Fruit fly (Drosophila melanogaster): ENCODE results near the gene Or1a.

Gene Or1a

DNA sequence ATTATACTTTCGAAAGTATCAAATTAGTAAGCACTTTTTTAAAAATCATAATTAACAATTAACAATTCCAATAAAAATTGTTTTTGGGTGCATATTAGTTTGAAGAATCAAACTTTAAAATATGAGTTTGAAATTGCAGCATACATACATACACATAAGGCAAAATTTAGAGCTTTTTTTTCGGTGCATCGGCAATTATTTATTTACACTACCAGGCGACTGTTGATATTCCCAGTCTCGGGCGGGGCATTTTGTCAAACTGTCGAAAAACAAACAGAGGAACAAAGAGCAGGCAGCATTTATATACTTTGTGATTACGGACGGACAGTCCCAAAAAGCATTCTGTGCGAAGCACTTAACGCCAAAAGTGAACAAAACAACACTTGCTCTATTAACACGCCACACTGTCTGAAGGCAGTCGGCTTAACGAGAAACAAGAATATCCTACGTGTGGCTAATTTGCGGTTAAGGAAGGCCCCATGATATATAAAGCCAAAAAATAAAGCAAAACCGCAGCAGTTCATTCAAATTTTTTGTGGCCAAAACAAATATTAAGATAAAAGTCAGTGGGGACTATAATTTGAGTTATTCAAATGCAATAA lies 47.3 kb downstream of the Or1a start (continued):
- TF ChIP-seq CG7271 (tag; optimal IDR thresholded peaks at IDR 0.05) (no peak), CG32772 (GFP tag; IDR thresholded peaks at IDR 0.05) (no peak), NK7.1 (GFP tag; optimal IDR thresholded peaks at IDR 0.05) (no peak), aop (GFP tag; IDR thresholded peaks at IDR 0.05) (no peak), az2 (GFP tag; optimal IDR thresholded peaks at IDR 0.05) (no peak), da (GFP tag; optimal IDR thresholded peaks at IDR 0.05) (no peak), CG8388 (GFP tag; optimal IDR thresholded peaks at IDR 0.05) (no peak), Lim3 (GFP tag; IDR thresholded peaks at IDR 0.05) (no peak), Trl (optimal IDR thresholded peaks at IDR 0.05) (no peak), Trl (GFP tag; optimal IDR thresholded peaks at IDR 0.05) (no peak), Gsc (GFP tag; IDR thresholded peaks at IDR 0.05) (no peak), otp (GFP tag; IDR thresholded peaks at IDR 0.05) (no peak), CG2116 (GFP tag; optimal IDR thresholded peaks at IDR 0.05) (no peak), Oli (tag; optimal IDR thresholded peaks at IDR 0.05) (no peak), Aef1 (GFP tag; IDR thresholded peaks at IDR 0.05) (no peak), Deaf1 (tag; optimal IDR thresholded peaks at IDR 0.05) (no peak), CG9932 (GFP tag; IDR thresholded peaks at IDR 0.05) (no peak), Pdp1 (GFP tag; optimal IDR thresholded peaks at IDR 0.05) (no peak), pan (optimal IDR thresholded peaks at IDR 0.05) (no peak), pan (GFP tag; optimal IDR thresholded peaks at IDR 0.05 in 1 of 2, IDR thresholded peaks at IDR 0.05 in 1 of 2) (peak in 1 of 2 experiments; percentile 39), CG10209 (GFP tag; optimal IDR thresholded peaks at IDR 0.05) (peak; percentile 8), CG7372 (GFP tag; IDR thresholded peaks at IDR 0.05) (no peak), BtbVII (GFP tag; optimal IDR thresholded peaks at IDR 0.05) (no peak), zfh1 (GFP tag; IDR thresholded peaks at IDR 0.05) (0 out of 3 replicates have a peak, but pooled peaks have one; percentile 48), lmd (GFP tag; IDR thresholded peaks at IDR 0.05) (no peak), CG9727 (GFP tag; optimal IDR thresholded peaks at IDR 0.05) (no peak), CG10462 (GFP tag; optimal IDR thresholded peaks at IDR 0.05) (no peak), CG3726 (GFP tag; IDR thresholded peaks at IDR 0.05) (no peak), CG1603 (tag; optimal IDR thresholded peaks at IDR 0.05) (peak; percentile 44), Med (GFP tag) (peak; percentile 68), sr (GFP tag; IDR thresholded peaks at IDR 0.05) (no peak), CG12659 (GFP tag; optimal IDR thresholded peaks at IDR 0.05) (no peak), CG12155 (GFP tag; optimal IDR thresholded peaks at IDR 0.05) (no peak), E2f1 (GFP tag; IDR thresholded peaks at IDR 0.05) (no peak), fd96Cb (tag; optimal IDR thresholded peaks at IDR 0.05) (no peak), CG6765 (GFP tag; optimal IDR thresholded peaks at IDR 0.05) (no peak), TFAM (GFP tag; optimal IDR thresholded peaks at IDR 0.05) (no peak), CG9797 (GFP tag; optimal IDR thresholded peaks at IDR 0.05) (no peak), Side (GFP tag; optimal IDR thresholded peaks at IDR 0.05) (no peak), eve (GFP tag; optimal IDR thresholded peaks at IDR 0.05) (no peak), shn (GFP tag; optimal IDR thresholded peaks at IDR 0.05) (no peak), insv (GFP tag; optimal IDR thresholded peaks at IDR 0.05) (no peak), gcm (GFP tag; optimal IDR thresholded peaks at IDR 0.05) (no peak), CG2202 (tag; optimal IDR thresholded peaks at IDR 0.05) (no peak), Nf-YB (GFP tag; optimal IDR thresholded peaks at IDR 0.05) (no peak), B-H2 (GFP tag; optimal IDR thresholded peaks at IDR 0.05) (no peak), Abd-B (GFP tag; optimal IDR thresholded peaks at IDR 0.05) (no peak), CG10543 (GFP tag; optimal IDR thresholded peaks at IDR 0.05) (no peak), Hr3 (GFP tag; optimal IDR thresholded peaks at IDR 0.05) (no peak), CG12071 (GFP tag; optimal IDR thresholded peaks at IDR 0.05) (no peak), salm (tag; optimal IDR thresholded peaks at IDR 0.05) (no peak), ash1 (GFP tag; optimal IDR thresholded peaks at IDR 0.05) (no peak)
